Fruit fly (Drosophila melanogaster): ENCODE results near the gene Rph.

Gene Rph

DNA sequence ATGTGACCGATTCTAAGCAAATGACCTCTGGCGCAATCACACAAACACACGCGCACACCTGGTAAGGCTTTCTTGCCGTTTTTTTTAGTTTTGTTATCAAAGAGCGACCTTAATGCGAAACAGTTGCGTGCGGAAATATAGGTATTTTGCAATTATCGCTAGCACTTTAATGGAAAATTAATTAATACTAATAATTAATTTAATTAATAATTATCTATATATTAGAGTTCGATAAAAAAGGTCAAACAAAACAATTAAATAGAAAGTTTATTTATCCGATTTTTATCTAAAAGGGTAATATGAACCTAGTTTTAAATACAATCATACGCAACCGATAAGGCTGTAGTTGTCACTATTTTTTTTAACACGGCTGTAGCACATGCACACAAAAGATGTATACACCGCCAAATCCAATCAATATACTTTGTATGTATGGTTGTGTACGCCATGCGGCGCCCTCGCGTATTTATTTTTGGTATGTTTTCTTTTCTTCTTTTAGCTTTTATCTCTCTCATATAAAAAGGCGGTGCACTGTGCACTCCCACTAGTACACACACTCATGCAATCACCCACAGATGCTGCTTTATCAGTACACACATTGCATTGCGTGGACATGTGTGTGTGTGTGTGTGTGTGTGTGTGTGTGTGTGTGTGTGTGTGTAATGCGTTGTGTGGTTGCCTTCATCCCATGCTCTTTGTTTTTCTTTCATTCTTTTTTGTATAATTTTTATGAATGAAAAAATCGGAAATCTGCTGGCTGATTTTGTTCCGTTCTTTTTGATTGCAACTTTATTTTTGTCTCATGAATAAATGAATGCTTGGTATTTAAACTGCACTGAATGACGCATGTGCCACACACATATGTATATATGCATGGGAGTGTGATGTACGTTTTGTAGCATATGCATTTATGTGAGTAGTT lies 45.3 kb upstream of the Rph start (continued):
- TF ChIP-seq CG7963 (GFP tag; IDR thresholded peaks at IDR 0.05; ENCODE audit: partially characterized antibody) (no peak), CG8281 (tag; optimal IDR thresholded peaks at IDR 0.05) (peak; percentile 47), HLH4C (GFP tag; IDR thresholded peaks at IDR 0.05; ENCODE audit: partially characterized antibody) (no peak), CG3163 (GFP tag; optimal IDR thresholded peaks at IDR 0.05) (no peak), cwo (GFP tag; optimal IDR thresholded peaks at IDR 0.05) (peak; percentile 68), oc (tag; optimal IDR thresholded peaks at IDR 0.05) (no peak), CG6683 (GFP tag; optimal IDR thresholded peaks at IDR 0.05) (peak; percentile 25), CG8478 (optimal IDR thresholded peaks at IDR 0.05) (no peak), CG2116 (GFP tag; optimal IDR thresholded peaks at IDR 0.05) (peak; percentile 32), Hr3 (GFP tag; optimal IDR thresholded peaks at IDR 0.05) (peak; percentile 62), stwl (tag; optimal IDR thresholded peaks at IDR 0.05) (no peak), stc (GFP tag; IDR thresholded peaks at IDR 0.05) (peak; percentile 29; the same call in 1 of the 2 replicates), hkb (optimal IDR thresholded peaks at IDR 0.05) (no peak), hkb (GFP tag; IDR thresholded peaks at IDR 0.05) (peak; percentile 65), NC2α (GFP tag; optimal IDR thresholded peaks at IDR 0.05) (no peak), Hand (GFP tag; optimal IDR thresholded peaks at IDR 0.05) (peak; percentile 19), Mad (GFP tag; optimal IDR thresholded peaks at IDR 0.05) (no peak), CHES-1-like (GFP tag; optimal IDR thresholded peaks at IDR 0.05) (no peak), Mes4 (GFP tag; optimal IDR thresholded peaks at IDR 0.05) (no peak), gt (GFP tag; IDR thresholded peaks at IDR 0.05) (no peak), gsb (GFP tag; IDR thresholded peaks at IDR 0.05) (no peak), corto (GFP tag; optimal IDR thresholded peaks at IDR 0.05) (no peak), H15 (GFP tag; IDR thresholded peaks at IDR 0.05) (no peak), so (GFP tag; IDR thresholded peaks at IDR 0.05) (no peak), Aef1 (GFP tag; IDR thresholded peaks at IDR 0.05) (no peak), jigr1 (GFP tag; IDR thresholded peaks at IDR 0.05) (no peak), Ptx1 (GFP tag; IDR thresholded peaks at IDR 0.05) (peak; percentile 59), CG3838 (GFP tag; optimal IDR thresholded peaks at IDR 0.05) (no peak), CG31224 (GFP tag; IDR thresholded peaks at IDR 0.05) (no peak), lov (optimal IDR thresholded peaks at IDR 0.05) (no peak), lov (GFP tag; IDR thresholded peaks at IDR 0.05) (no peak), her (GFP tag; optimal IDR thresholded peaks at IDR 0.05) (no peak), CG15073 (GFP tag; optimal IDR thresholded peaks at IDR 0.05) (no peak), da (GFP tag; optimal IDR thresholded peaks at IDR 0.05) (no peak), sqz (GFP tag; optimal IDR thresholded peaks at IDR 0.05) (peak; percentile 81), CG12236 (GFP tag; optimal IDR thresholded peaks at IDR 0.05) (no peak), Xrp1 (GFP tag; IDR thresholded peaks at IDR 0.05) (peak; percentile 71), CG12219 (GFP tag; optimal IDR thresholded peaks at IDR 0.05) (no peak), CG9727 (GFP tag; optimal IDR thresholded peaks at IDR 0.05) (peak; percentile 61), vnd (GFP tag; IDR thresholded peaks at IDR 0.05; ENCODE audit: partially characterized antibody) (no peak), Hr51 (GFP tag; optimal IDR thresholded peaks at IDR 0.05) (peak in 1 of 2 experiments; percentile 86), CG10209 (GFP tag; optimal IDR thresholded peaks at IDR 0.05) (peak; percentile 68), CG17612 (GFP tag; IDR thresholded peaks at IDR 0.05) (no peak), Poxn (GFP tag; IDR thresholded peaks at IDR 0.05) (no peak), CG17385 (GFP tag; optimal IDR thresholded peaks at IDR 0.05) (peak; percentile 72), insv (GFP tag; optimal IDR thresholded peaks at IDR 0.05) (no peak), run (tag; optimal IDR thresholded peaks at IDR 0.05) (peak; percentile 41), Fer3 (tag; optimal IDR thresholded peaks at IDR 0.05) (peak; percentile 58), al (GFP tag; IDR thresholded peaks at IDR 0.05) (no peak), CG11695 (GFP tag; IDR thresholded peaks at IDR 0.05) (peak; percentile 78)

All from whole organism, embryonic.